Fruit fly (Drosophila melanogaster): ENCODE measurements around the gene CG2898.

DNA sequence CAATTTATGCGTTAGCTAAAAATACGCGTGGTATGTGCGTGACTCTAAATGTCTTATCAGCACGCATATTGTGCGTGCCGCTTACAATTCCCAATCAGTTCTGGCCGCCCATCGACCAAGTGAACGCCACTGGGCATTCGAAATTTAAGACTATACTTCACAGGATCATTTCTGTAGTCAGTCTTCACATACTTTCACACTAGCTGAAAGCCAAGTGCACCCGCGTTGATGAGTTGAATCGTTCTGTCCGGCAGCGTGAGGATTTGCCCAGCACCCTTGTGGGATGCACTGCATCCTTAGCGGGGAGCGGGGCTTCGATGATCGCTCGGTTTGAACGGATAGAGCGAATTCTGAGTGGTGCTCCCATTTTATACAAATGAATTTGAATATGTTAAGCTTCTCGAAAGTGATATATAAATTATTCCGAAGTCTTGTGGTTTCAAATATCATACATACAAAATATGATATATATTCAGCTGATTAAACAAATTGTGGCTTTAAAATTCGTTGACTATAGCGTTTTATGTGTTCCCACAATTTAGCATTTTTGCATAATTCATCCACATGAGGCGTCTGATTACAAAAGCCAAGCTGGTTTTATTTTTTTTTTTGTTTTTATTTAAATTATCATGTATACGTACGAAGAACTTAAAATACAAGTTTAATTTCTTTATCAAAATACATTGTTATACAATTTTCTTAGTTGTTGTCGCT is 27.0 kb upstream of the CG2898 start:
- no peak for TF ChIP-seq CG8478 (optimal IDR thresholded peaks at IDR 0.05)
- TF ChIP-seq CTCF (optimal IDR thresholded peaks at IDR 0.05) = no peak
